Fruit fly (Drosophila melanogaster): ENCODE measurements around the gene prage.

Gene prage

DNA sequence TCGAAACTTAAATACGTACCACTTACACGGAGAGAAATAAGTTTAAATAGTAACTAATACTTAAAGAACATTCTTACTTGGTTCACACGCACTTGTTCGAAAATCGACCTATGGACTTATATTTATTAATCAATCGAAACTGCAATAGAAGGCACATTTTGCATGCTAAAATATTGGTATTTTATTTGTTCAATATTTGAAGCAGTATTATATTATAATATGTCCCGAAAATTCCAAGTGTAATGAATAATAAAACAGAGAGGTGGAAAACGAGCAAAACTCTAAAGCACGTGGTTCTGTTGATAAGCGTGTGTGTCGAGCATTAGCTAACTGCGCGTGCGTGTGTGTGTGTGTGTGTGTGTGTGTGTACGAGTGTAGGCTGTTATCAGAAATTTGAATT, 76.4 kb downstream of the prage start (continued):
- TF ChIP-seq CG11456 (GFP tag; IDR thresholded peaks at IDR 0.05) (peak; percentile 83), hbn (GFP tag; IDR thresholded peaks at IDR 0.05; ENCODE audit: partially characterized antibody) (no peak)

DNA sequence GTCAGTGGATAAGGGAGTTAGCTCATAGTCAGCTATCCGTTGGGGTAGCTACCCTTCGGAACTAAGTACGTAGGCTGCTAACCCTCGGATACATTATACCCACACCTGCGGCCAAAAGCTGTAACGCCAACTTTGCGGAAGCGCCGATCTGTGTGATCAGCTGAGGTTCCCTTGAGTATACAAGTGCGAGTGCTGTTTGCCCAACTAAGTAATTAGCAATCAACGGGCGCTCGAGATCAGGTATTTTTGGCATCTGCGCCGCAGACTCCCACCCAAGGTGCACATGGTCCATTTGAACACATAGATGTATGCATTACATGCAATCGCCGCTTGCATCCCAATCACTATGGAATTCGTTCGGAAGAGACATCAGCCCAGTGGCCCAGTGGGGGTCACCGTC, 80.6 kb downstream of the prage start:
- no peak for TF ChIP-seq fd102C (GFP tag; optimal IDR thresholded peaks at IDR 0.05)
- no peak for TF ChIP-seq CG6791 (GFP tag; IDR thresholded peaks at IDR 0.05; ENCODE audit: partially characterized antibody)
- TF ChIP-seq stwl (tag; optimal IDR thresholded peaks at IDR 0.05): no peak
- TF ChIP-seq onecut (GFP tag; IDR thresholded peaks at IDR 0.05): peak; percentile 44
- no peak for TF ChIP-seq Sry-β (GFP tag; optimal IDR thresholded peaks at IDR 0.05)
- TF ChIP-seq ash1 (GFP tag; optimal IDR thresholded peaks at IDR 0.05): peak; percentile 87
- no peak for TF ChIP-seq esg (GFP tag; conservative IDR thresholded peaks at IDR 0.05)
- TF ChIP-seq CG4707 (GFP tag; optimal IDR thresholded peaks at IDR 0.05): no peak
- TF ChIP-seq rib (GFP tag; IDR thresholded peaks at IDR 0.05): peak; percentile 80
- no peak for TF ChIP-seq CG9797 (GFP tag; optimal IDR thresholded peaks at IDR 0.05)
- no peak for TF ChIP-seq CTCF (GFP tag; optimal IDR thresholded peaks at IDR 0.05)
- TF ChIP-seq croc (GFP tag; conservative IDR thresholded peaks at IDR 0.05): no peak
- peak; percentile 39 for TF ChIP-seq trh (GFP tag; optimal IDR thresholded peaks at IDR 0.05)
- no peak for TF ChIP-seq CG34422 (GFP tag; IDR thresholded peaks at IDR 0.05)
- TF ChIP-seq Bteb2 (GFP tag; optimal IDR thresholded peaks at IDR 0.05): peak; percentile 79
- no peak for TF ChIP-seq TFAM (GFP tag; optimal IDR thresholded peaks at IDR 0.05)
- no peak for TF ChIP-seq CG13287 (GFP tag; IDR thresholded peaks at IDR 0.05; ENCODE audit: partially characterized antibody)
- peak; percentile 31; the same call in 1 of the 2 replicates for TF ChIP-seq Taf1 (GFP tag; IDR thresholded peaks at IDR 0.05)
- peak; percentile 56 for TF ChIP-seq CG17385 (GFP tag; optimal IDR thresholded peaks at IDR 0.05)
- TF ChIP-seq pb (GFP tag; optimal IDR thresholded peaks at IDR 0.05): peak; percentile 57
- no peak for TF ChIP-seq Gug (GFP tag; IDR thresholded peaks at IDR 0.05)
- no peak for TF ChIP-seq CG16863 (GFP tag; optimal IDR thresholded peaks at IDR 0.05)
- peak; percentile 29; the same call in 1 of the 2 replicates for TF ChIP-seq Ada2b (GFP tag; IDR thresholded peaks at IDR 0.05)
- TF ChIP-seq CG6854 (GFP tag; optimal IDR thresholded peaks at IDR 0.05): peak; percentile 89
- no peak for TF ChIP-seq phol (tag; optimal IDR thresholded peaks at IDR 0.05)
- peak; percentile 58; the same call in 1 of the 2 replicates for TF ChIP-seq CG32532 (GFP tag; IDR thresholded peaks at IDR 0.05)
- peak; percentile 16 for TF ChIP-seq shn (GFP tag; optimal IDR thresholded peaks at IDR 0.05)
- TF ChIP-seq gem (tag; optimal IDR thresholded peaks at IDR 0.05): peak; percentile 36
- peak; percentile 40 for TF ChIP-seq CG9817 (tag; optimal IDR thresholded peaks at IDR 0.05)
- no peak for TF ChIP-seq CG4404 (GFP tag; IDR thresholded peaks at IDR 0.05)
- TF ChIP-seq slp2 (GFP tag; optimal IDR thresholded peaks at IDR 0.05): no peak
- TF ChIP-seq CG2120 (GFP tag; optimal IDR thresholded peaks at IDR 0.05): peak; percentile 81
- no peak for TF ChIP-seq CG4730 (GFP tag; IDR thresholded peaks at IDR 0.05)
- TF ChIP-seq CG31224 (GFP tag; IDR thresholded peaks at IDR 0.05): 0 out of 2 replicates have a peak, but pooled peaks have one; percentile 37
- peak; percentile 11 for TF ChIP-seq Xbp1 (GFP tag; optimal IDR thresholded peaks at IDR 0.05)
- 0 out of 2 replicates have a peak, but pooled peaks have one; percentile 49 for TF ChIP-seq CG11696 (GFP tag; IDR thresholded peaks at IDR 0.05)
- peak; percentile 9 for TF ChIP-seq ewg (GFP tag; optimal IDR thresholded peaks at IDR 0.05)
- TF ChIP-seq MBD-R2 (GFP tag; IDR thresholded peaks at IDR 0.05): peak; percentile 54; the same call in 1 of the 2 replicates
- TF ChIP-seq nerfin-1 (tag; optimal IDR thresholded peaks at IDR 0.05): no peak
- TF ChIP-seq knrl (GFP tag; IDR thresholded peaks at IDR 0.05; ENCODE audit: partially characterized antibody): no peak
- no peak for TF ChIP-seq pros (GFP tag; optimal IDR thresholded peaks at IDR 0.05)
- peak; percentile 92 for TF ChIP-seq CG34376 (GFP tag; optimal IDR thresholded peaks at IDR 0.05)
- no peak for TF ChIP-seq Nf-YB (GFP tag; optimal IDR thresholded peaks at IDR 0.05)
- TF ChIP-seq CG12071 (GFP tag; optimal IDR thresholded peaks at IDR 0.05): peak; percentile 84
- no peak for TF ChIP-seq hth (optimal IDR thresholded peaks at IDR 0.05)
- TF ChIP-seq CG12659 (GFP tag; optimal IDR thresholded peaks at IDR 0.05): peak; percentile 77
- peak; percentile 46 for TF ChIP-seq da (GFP tag; optimal IDR thresholded peaks at IDR 0.05)
- peak; percentile 54 for TF ChIP-seq Asciz (GFP tag; optimal IDR thresholded peaks at IDR 0.05)

All from whole organism, embryonic.